Worm (Caenorhabditis elegans): ENCODE results near the gene sri-28.

Gene sri-28

ce11 chrII:3043358-3043757, 5.1 kb upstream of the sri-28 start, which contains the start of gene B0454.8:
Gene B0454.8, minus strand, starts transcription at chrII:3043458.
- TF ChIP-seq egl-5 (tag; optimal IDR thresholded peaks at IDR 0.05) (no peak), egl-27 (tag; optimal IDR thresholded peaks at IDR 0.05) (no peak), nhr-76 (tag; optimal IDR thresholded peaks at IDR 0.05) (no peak), ceh-16 (tag; optimal IDR thresholded peaks at IDR 0.05) (no peak), nhr-43 (tag; optimal IDR thresholded peaks at IDR 0.05; ENCODE audit: poor library complexity, severe bottlenecking) (no peak), elt-1 (tag; optimal IDR thresholded peaks at IDR 0.05) (no peak), lin-15B (tag; optimal IDR thresholded peaks at IDR 0.05) (no peak), mdl-1 (tag; optimal IDR thresholded peaks at IDR 0.05) (no peak), ztf-4 (tag; optimal IDR thresholded peaks at IDR 0.05) (no peak), mml-1 (tag; optimal IDR thresholded peaks at IDR 0.05) (no peak), unc-39 (tag; optimal IDR thresholded peaks at IDR 0.05) (no peak), ztf-11 (tag; optimal IDR thresholded peaks at IDR 0.05) (no peak), elt-2 (tag; optimal IDR thresholded peaks at IDR 0.05) (no peak), hmg-11 (tag; optimal IDR thresholded peaks at IDR 0.05) (no peak), nhr-77 (tag; optimal IDR thresholded peaks at IDR 0.05) (no peak), nhr-23 (tag; optimal IDR thresholded peaks at IDR 0.05) (no peak), pha-4 (tag; optimal IDR thresholded peaks at IDR 0.05) (no peak), nhr-12 (tag; optimal IDR thresholded peaks at IDR 0.05) (no peak), nhr-11 (tag; optimal IDR thresholded peaks at IDR 0.05) (no peak), R02D3.7 (tag; optimal IDR thresholded peaks at IDR 0.05) (no peak)

ce11 chrII:3044023-3044422, 4.5 kb upstream of the sri-28 start, which contains the start of gene sri-29:
Gene sri-29, plus strand, starts transcription at chrII:3044323.
- TF ChIP-seq egl-5 (tag; optimal IDR thresholded peaks at IDR 0.05) (no peak), fos-1 (tag; optimal IDR thresholded peaks at IDR 0.05) (no peak), nhr-23 (tag; optimal IDR thresholded peaks at IDR 0.05) (no peak), nhr-11 (tag; optimal IDR thresholded peaks at IDR 0.05) (no peak)

- TF ChIP-seq fkh-2 (tag; optimal IDR thresholded peaks at IDR 0.05) (no peak), ZK546.5 (tag; optimal IDR thresholded peaks at IDR 0.05) (no peak)
These were observed 3.1 kb upstream of the sri-28 start for ce11 chrII:3045422-3045821.

ce11 chrII:3045875-3046274, 2.6 kb upstream of the sri-28 start, which contains the start of gene sri-30:
Gene sri-30, plus strand, starts transcription at chrII:3046175.
- no peak for TF ChIP-seq nhr-11 (tag; optimal IDR thresholded peaks at IDR 0.05)

ce11 chrII:3048989-3049388, 511 bp downstream of the sri-28 start:
- no peak for TF ChIP-seq ama-1 (optimal IDR thresholded peaks at IDR 0.05)
- no peak for TF ChIP-seq lin-39 (tag; optimal IDR thresholded peaks at IDR 0.05)
- TF ChIP-seq snpc-4 (tag; optimal IDR thresholded peaks at IDR 0.05), result no peak
- no peak for TF ChIP-seq nhr-237 (tag; optimal IDR thresholded peaks at IDR 0.05)
- no peak for TF ChIP-seq daf-12 (tag; optimal IDR thresholded peaks at IDR 0.05)
- no peak for TF ChIP-seq nhr-77 (tag; optimal IDR thresholded peaks at IDR 0.05)
- no peak for TF ChIP-seq jun-1 (tag; optimal IDR thresholded peaks at IDR 0.05)
- TF ChIP-seq fkh-10 (GFP tag; optimal IDR thresholded peaks at IDR 0.05), result no peak
- TF ChIP-seq pqm-1 (tag; optimal IDR thresholded peaks at IDR 0.05), result no peak
- no peak for TF ChIP-seq unc-39 (tag; optimal IDR thresholded peaks at IDR 0.05)
- TF ChIP-seq egl-5 (tag; optimal IDR thresholded peaks at IDR 0.05), result no peak
- no peak for TF ChIP-seq nhr-11 (tag; optimal IDR thresholded peaks at IDR 0.05)
- no peak for TF ChIP-seq R02D3.7 (tag; optimal IDR thresholded peaks at IDR 0.05)
- TF ChIP-seq elt-3 (tag; optimal IDR thresholded peaks at IDR 0.05), result no peak
- no peak for TF ChIP-seq egl-27 (tag; optimal IDR thresholded peaks at IDR 0.05)
- no peak for TF ChIP-seq mml-1 (tag; optimal IDR thresholded peaks at IDR 0.05)

ce11 chrII:3050703-3051102, 2.2 kb downstream of the sri-28 start, which contains the start of gene sri-31:
Gene sri-31, plus strand, starts transcription at chrII:3051003.
- TF ChIP-seq ama-1 (optimal IDR thresholded peaks at IDR 0.05) (no peak), zag-1 (tag; optimal IDR thresholded peaks at IDR 0.05) (no peak), mdl-1 (tag; optimal IDR thresholded peaks at IDR 0.05) (no peak), ZK546.5 (tag; optimal IDR thresholded peaks at IDR 0.05) (no peak), nhr-23 (tag; optimal IDR thresholded peaks at IDR 0.05) (no peak), ztf-4 (tag; optimal IDR thresholded peaks at IDR 0.05) (no peak), hmg-11 (tag; optimal IDR thresholded peaks at IDR 0.05) (no peak), elt-2 (tag; optimal IDR thresholded peaks at IDR 0.05) (no peak)
